Fruit fly (Drosophila melanogaster): ENCODE measurements around the gene Usp30.

The Usp30 gene

dm6 chrX:5895821-5896550, 16.4 kb upstream of the Usp30 start (continued):
- peak; percentile 95 for TF ChIP-seq Hr38 (GFP tag; optimal IDR thresholded peaks at IDR 0.05)
- TF ChIP-seq lz (GFP tag; optimal IDR thresholded peaks at IDR 0.05): peak; percentile 97
- peak; percentile 99 for TF ChIP-seq CG6163 (GFP tag; IDR thresholded peaks at IDR 0.05)
- TF ChIP-seq Blimp-1 (GFP tag; optimal IDR thresholded peaks at IDR 0.05): peak; percentile 83
- peak; percentile 99 for TF ChIP-seq svp (GFP tag)
- TF ChIP-seq CG7368 (GFP tag; optimal IDR thresholded peaks at IDR 0.05): peak; percentile 99
- TF ChIP-seq CG11902 (GFP tag; optimal IDR thresholded peaks at IDR 0.05): peak; percentile 98
- TF ChIP-seq CG8119 (GFP tag; IDR thresholded peaks at IDR 0.05): peak; percentile 99
- TF ChIP-seq topi (GFP tag; optimal IDR thresholded peaks at IDR 0.05): peak; percentile 97
- TF ChIP-seq CG32006 (GFP tag; optimal IDR thresholded peaks at IDR 0.05): peak; percentile 99
- TF ChIP-seq CG8632 (GFP tag; optimal IDR thresholded peaks at IDR 0.05): peak; percentile 98
- TF ChIP-seq acj6 (GFP tag; optimal IDR thresholded peaks at IDR 0.05): peak; percentile 99
- TF ChIP-seq fd59A (GFP tag; optimal IDR thresholded peaks at IDR 0.05): peak; percentile 99
- peak; percentile 99 for TF ChIP-seq CG6792 (GFP tag; optimal IDR thresholded peaks at IDR 0.05)
- peak; percentile 99 for TF ChIP-seq CG1621 (tag; optimal IDR thresholded peaks at IDR 0.05)
- peak; percentile 97 for TF ChIP-seq Hr39 (GFP tag; optimal IDR thresholded peaks at IDR 0.05)
- TF ChIP-seq Eip93F (GFP tag; optimal IDR thresholded peaks at IDR 0.05): peak; percentile 63
- TF ChIP-seq CG34406 (GFP tag; optimal IDR thresholded peaks at IDR 0.05): peak; percentile 97
- peak; percentile 99 for TF ChIP-seq Eip75B (GFP tag; optimal IDR thresholded peaks at IDR 0.05)
- TF ChIP-seq esn (GFP tag; optimal IDR thresholded peaks at IDR 0.05): peak; percentile 96
- peak; percentile 99 for TF ChIP-seq Lpt (GFP tag; optimal IDR thresholded peaks at IDR 0.05)
- TF ChIP-seq salr (GFP tag; optimal IDR thresholded peaks at IDR 0.05): peak; percentile 98 to 99
- peak; percentile 99 to 100 for TF ChIP-seq ss (GFP tag; optimal IDR thresholded peaks at IDR 0.05)
- peak; percentile 95 for TF ChIP-seq Met (GFP tag; optimal IDR thresholded peaks at IDR 0.05)
- TF ChIP-seq CG8319 (GFP tag; optimal IDR thresholded peaks at IDR 0.05): peak; percentile 98
- peak; percentile 99 for TF ChIP-seq CG3032 (tag; optimal IDR thresholded peaks at IDR 0.05)
- peak; percentile 97 for TF ChIP-seq CG11294 (GFP tag; IDR thresholded peaks at IDR 0.05)

- peak in 1 of 2 experiments; percentile 9 for TF ChIP-seq salr (GFP tag; optimal IDR thresholded peaks at IDR 0.05)
- peak; percentile 16 for TF ChIP-seq cyc (GFP tag; optimal IDR thresholded peaks at IDR 0.05)
- TF ChIP-seq fkh (GFP tag; optimal IDR thresholded peaks at IDR 0.05): peak; percentile 48
- TF ChIP-seq Met (GFP tag; optimal IDR thresholded peaks at IDR 0.05): peak; percentile 16
- no peak for TF ChIP-seq Ets21C (GFP tag; optimal IDR thresholded peaks at IDR 0.05)
- TF ChIP-seq Hr39 (GFP tag; optimal IDR thresholded peaks at IDR 0.05): peak; percentile 15
- TF ChIP-seq CG34406 (GFP tag; optimal IDR thresholded peaks at IDR 0.05): peak; percentile 2
- no peak for TF ChIP-seq CG11902 (GFP tag; optimal IDR thresholded peaks at IDR 0.05)
- TF ChIP-seq CG11294 (GFP tag; IDR thresholded peaks at IDR 0.05): no peak
- TF ChIP-seq CG6854 (GFP tag; optimal IDR thresholded peaks at IDR 0.05): no peak
- TF ChIP-seq acj6 (GFP tag; optimal IDR thresholded peaks at IDR 0.05): peak; percentile 25
- TF ChIP-seq vri (GFP tag; optimal IDR thresholded peaks at IDR 0.05): no peak
- TF ChIP-seq CG32006 (GFP tag; optimal IDR thresholded peaks at IDR 0.05): peak; percentile 41
- no peak for TF ChIP-seq CG6808 (GFP tag; optimal IDR thresholded peaks at IDR 0.05)
- no peak for TF ChIP-seq CG16779 (tag; optimal IDR thresholded peaks at IDR 0.05)
- TF ChIP-seq Lpt (GFP tag; optimal IDR thresholded peaks at IDR 0.05): no peak
- peak; percentile 23 for TF ChIP-seq CG31627 (GFP tag; optimal IDR thresholded peaks at IDR 0.05)
- no peak for TF ChIP-seq Blimp-1 (GFP tag; optimal IDR thresholded peaks at IDR 0.05)
- TF ChIP-seq CG10669 (GFP tag; optimal IDR thresholded peaks at IDR 0.05): peak; percentile 19
- TF ChIP-seq Ets96B (tag; optimal IDR thresholded peaks at IDR 0.05): peak; percentile 16
- peak; percentile 18 for TF ChIP-seq CG3919 (GFP tag; optimal IDR thresholded peaks at IDR 0.05)
- no peak for TF ChIP-seq fd85E (GFP tag; optimal IDR thresholded peaks at IDR 0.05)
- no peak for TF ChIP-seq Gug (GFP tag; IDR thresholded peaks at IDR 0.05)
- TF ChIP-seq CG15336 (GFP tag; IDR thresholded peaks at IDR 0.05): peak; percentile 38; the same call in 1 of the 2 replicates
- no peak for TF ChIP-seq dac (GFP tag; optimal IDR thresholded peaks at IDR 0.05)
- TF ChIP-seq dsx (GFP tag; optimal IDR thresholded peaks at IDR 0.05; ENCODE audit: poor library complexity, severe bottlenecking): no peak
- TF ChIP-seq CG3032 (tag; optimal IDR thresholded peaks at IDR 0.05): peak; percentile 1
- TF ChIP-seq svp (GFP tag): peak; percentile 68
- no peak for TF ChIP-seq CG7368 (GFP tag; optimal IDR thresholded peaks at IDR 0.05)
- TF ChIP-seq Eip78C (GFP tag): peak; percentile 86
- TF ChIP-seq Hr38 (GFP tag; optimal IDR thresholded peaks at IDR 0.05): no peak
Measured at dm6 chrX:5894529-5895487, 15.2 kb upstream of the Usp30 start.
